Worm (Caenorhabditis elegans): ENCODE data around the gene Y108G3AL.2.
"Not testable (repeated sequence)": the region's sequence is repeated elsewhere in the genome, so short reads cannot be mapped to it uniquely, and the experiment has no call there.

Gene Y108G3AL.2

DNA sequence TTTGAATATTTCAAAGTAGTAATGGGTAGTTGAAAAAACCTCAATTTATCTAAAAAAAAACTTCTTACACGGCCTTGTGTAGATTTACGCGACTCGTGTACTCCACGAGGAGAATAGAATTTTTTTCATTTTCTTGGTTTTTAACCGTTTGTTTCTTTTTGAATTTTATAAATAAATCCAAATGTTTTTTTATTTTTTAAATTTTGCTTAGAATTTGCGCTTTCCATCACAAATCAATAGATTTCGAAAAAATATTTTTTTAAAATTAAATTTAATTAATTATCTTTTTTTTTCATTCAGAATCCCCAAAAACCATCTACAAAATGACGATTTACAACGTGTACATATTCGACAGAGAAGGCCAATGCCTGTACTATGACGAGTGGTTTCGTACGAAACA is 34.5 kb downstream of the Y108G3AL.2 start, which contains the start of gene trpp-1:
Gene trpp-1 (plus strand): TSS at position 301 of the 400 bp plus-strand sequence.
- TF ChIP-seq pax-1 (tag; optimal IDR thresholded peaks at IDR 0.05) (no peak), C38D4.7 (GFP tag; optimal IDR thresholded peaks at IDR 0.05) (no peak), unc-42 (tag; optimal IDR thresholded peaks at IDR 0.05) (no peak), ceh-31 (tag; optimal IDR thresholded peaks at IDR 0.05) (no peak), ttx-3 (tag; optimal IDR thresholded peaks at IDR 0.05) (no peak), fkh-6 (tag; optimal IDR thresholded peaks at IDR 0.05) (no peak), ceh-34 (tag; optimal IDR thresholded peaks at IDR 0.05) (no peak), T23F11.4 (GFP tag; optimal IDR thresholded peaks at IDR 0.05) (no peak), dve-1 (tag; optimal IDR thresholded peaks at IDR 0.05) (no peak), ref-2 (tag; optimal IDR thresholded peaks at IDR 0.05) (no peak), pha-2 (tag; optimal IDR thresholded peaks at IDR 0.05) (no peak), hlh-13 (GFP tag; optimal IDR thresholded peaks at IDR 0.05) (no peak), hlh-8 (tag; optimal IDR thresholded peaks at IDR 0.05) (no peak), lim-6 (tag; optimal IDR thresholded peaks at IDR 0.05) (no peak)

DNA sequence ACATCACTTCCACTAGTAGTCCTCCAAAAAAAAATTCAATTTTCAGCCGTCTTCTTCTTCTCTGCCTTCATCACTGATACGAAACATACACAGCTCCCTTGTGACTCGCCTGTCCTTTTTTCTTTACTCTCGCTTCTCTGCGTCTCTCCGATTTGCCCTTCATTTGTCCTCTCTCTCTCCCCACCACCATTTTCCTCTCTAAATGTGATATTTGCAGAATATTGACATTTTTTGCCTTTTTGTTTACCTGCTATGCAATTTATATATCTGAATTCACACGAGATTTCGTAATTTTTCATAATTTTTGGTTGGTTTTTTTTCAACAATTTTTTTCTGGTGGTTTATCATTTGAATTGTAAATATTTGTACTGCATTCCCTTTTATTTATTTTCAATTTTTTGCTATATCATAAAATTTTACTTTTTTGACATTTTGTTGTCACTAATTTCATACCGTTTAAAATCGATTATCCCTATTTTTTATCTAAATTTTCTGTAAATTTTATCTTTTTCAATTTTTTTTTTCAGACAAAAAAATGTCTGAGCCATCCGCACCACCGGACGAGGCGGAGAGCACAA is 37.2 kb downstream of the Y108G3AL.2 start, which contains the start of gene lec-12:
Gene lec-12 (plus strand): TSS at position 528 of the 578 bp plus-strand sequence.
- TF ChIP-seq T23F11.4 (GFP tag; optimal IDR thresholded peaks at IDR 0.05) (no peak), nhr-232 (tag; optimal IDR thresholded peaks at IDR 0.05) (no peak), ztf-16 (tag; optimal IDR thresholded peaks at IDR 0.05) (no peak), dve-1 (tag; optimal IDR thresholded peaks at IDR 0.05) (no peak), ahr-1 (tag; optimal IDR thresholded peaks at IDR 0.05) (no peak), ceh-45 (GFP tag; IDR thresholded peaks at IDR 0.05) (no peak), ttx-3 (tag; optimal IDR thresholded peaks at IDR 0.05) (no peak), fkh-6 (tag; optimal IDR thresholded peaks at IDR 0.05) (no peak), sdc-2 (tag; optimal IDR thresholded peaks at IDR 0.05) (no peak), rnt-1 (tag; optimal IDR thresholded peaks at IDR 0.05) (no peak), ceh-18 (tag; optimal IDR thresholded peaks at IDR 0.05) (no peak), gmeb-2 (tag; optimal IDR thresholded peaks at IDR 0.05) (no peak), ceh-48 (tag; optimal IDR thresholded peaks at IDR 0.05) (no peak), mec-3 (tag; optimal IDR thresholded peaks at IDR 0.05; ENCODE audit: borderline replicate concordance) (no peak), tbx-2 (tag; optimal IDR thresholded peaks at IDR 0.05) (no peak)

DNA sequence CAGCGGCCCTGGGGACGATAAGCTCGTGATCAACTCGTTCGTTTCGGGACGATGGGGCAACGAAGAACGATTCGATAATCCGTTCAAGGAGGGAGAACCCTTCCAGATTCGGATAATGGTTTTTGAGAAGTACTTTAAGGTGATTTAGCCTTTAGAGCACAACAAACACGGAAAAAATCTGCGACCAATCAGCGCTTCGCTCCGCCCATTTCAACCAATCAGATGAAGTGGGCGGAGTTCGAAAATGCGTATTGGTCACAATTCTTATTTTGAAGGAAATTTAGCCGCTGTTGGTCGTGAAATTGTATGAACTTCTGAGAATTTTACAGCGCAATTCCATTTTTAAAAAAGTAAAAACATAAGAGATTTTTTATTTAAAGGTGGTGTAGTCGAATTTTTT is 40.0 kb downstream of the Y108G3AL.2 start:
- TF ChIP-seq npax-4 (tag; optimal IDR thresholded peaks at IDR 0.05) (no peak), syd-9 (tag; optimal IDR thresholded peaks at IDR 0.05) (no peak), nfya-1 (tag; optimal IDR thresholded peaks at IDR 0.05) (peak; percentile 86), ahr-1 (tag; optimal IDR thresholded peaks at IDR 0.05) (no peak), T23F11.4 (GFP tag; optimal IDR thresholded peaks at IDR 0.05) (no peak)

DNA sequence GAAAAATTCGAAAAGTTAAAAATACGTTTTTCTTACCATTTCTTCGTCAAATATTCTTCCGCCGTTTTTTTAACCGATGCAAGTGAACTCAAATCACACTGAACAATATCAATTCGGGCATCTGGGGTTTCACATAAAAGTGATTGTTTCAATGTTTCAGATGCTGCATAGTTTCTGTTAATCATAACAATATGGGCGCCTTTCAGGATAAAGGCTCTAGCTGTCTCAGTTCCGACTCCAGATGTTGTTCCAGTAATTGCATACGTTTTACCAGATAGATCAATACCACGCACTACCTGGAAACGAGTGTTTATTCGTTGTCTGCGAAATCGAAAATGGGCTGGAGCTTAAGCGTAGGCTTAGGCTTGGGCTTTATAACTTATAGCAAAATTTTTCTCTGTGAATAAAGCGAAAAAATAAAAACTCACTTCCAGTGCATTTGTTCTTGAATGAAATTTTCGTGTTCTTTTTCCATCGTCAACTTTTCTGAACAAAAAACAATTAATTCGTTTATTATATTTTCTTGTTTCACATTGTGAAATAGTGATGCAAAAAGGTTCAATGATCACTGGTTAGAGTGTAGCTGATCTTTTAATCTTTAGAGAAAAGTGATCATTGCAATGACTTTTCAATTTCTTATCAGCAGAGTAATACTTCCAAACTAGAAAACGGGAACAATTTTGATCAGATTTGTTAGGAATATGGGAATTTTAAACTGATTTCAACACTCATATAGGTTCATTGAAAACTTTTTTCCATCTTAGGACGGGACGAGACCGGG is 44.8 kb downstream of the Y108G3AL.2 start:
- TF ChIP-seq ztf-16 (tag; optimal IDR thresholded peaks at IDR 0.05) (no peak), mec-3 (tag; optimal IDR thresholded peaks at IDR 0.05; ENCODE audit: borderline replicate concordance) (no peak), madf-2 (tag; optimal IDR thresholded peaks at IDR 0.05) (no peak), K02D7.2 (tag; optimal IDR thresholded peaks at IDR 0.05) (no peak), npax-4 (tag; optimal IDR thresholded peaks at IDR 0.05) (no peak), eyg-1 (tag; optimal IDR thresholded peaks at IDR 0.05) (no peak), lin-11 (tag; optimal IDR thresholded peaks at IDR 0.05) (no peak), ceh-45 (GFP tag; IDR thresholded peaks at IDR 0.05) (no peak)

DNA sequence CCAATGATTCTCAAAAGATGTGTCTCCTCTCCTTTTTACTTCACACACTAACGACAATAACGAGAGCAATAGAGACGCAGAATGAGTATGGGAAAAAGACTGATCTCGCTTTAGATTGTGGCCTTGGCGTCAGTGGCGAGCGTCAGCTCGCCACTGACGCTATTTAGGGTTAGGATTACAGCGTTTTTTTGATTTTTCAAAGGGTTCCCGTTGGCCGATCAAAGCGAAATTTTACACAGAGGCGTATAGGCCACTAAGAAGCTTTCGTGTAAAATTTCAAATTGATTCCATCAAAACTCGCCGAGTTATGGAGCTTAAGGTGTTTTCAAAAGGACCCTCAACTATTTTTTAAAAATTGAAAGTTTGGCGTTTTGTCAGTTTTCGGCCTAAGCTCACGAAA is 45.9 kb downstream of the Y108G3AL.2 start, which contains the start of gene DC2.5:
Gene DC2.5 (minus strand): TSS at position 101 of the 400 bp plus-strand sequence.
- TF ChIP-seq lin-11 (tag; optimal IDR thresholded peaks at IDR 0.05); pros-1 (tag; optimal IDR thresholded peaks at IDR 0.05); unc-55 (GFP tag; optimal IDR thresholded peaks at IDR 0.05): not testable (repeated sequence)

Measured in whole organism, late embryonic.